Worm (Caenorhabditis elegans) whole organism, late embryonic: ENCODE measurements around the gene num-1.

Experiments
- F13H6.1 ChIP-seq: sonication (generic microtip); optimal IDR thresholded peaks from 2 replicates; lab custom pipeline; 2016; ENCODE audit warnings: missing genetic modification characterization, missing compliant biosample characterization
- K02D7.2 ChIP-seq: sonication (generic microtip); optimal IDR thresholded peaks from 2 replicates; lab custom pipeline; 2017; ENCODE audit warnings: mild to moderate bottlenecking, missing genetic modification characterization, missing compliant biosample characterization
- K09A11.1 ChIP-seq: sonication (generic microtip); optimal IDR thresholded peaks from 2 replicates; lab custom pipeline; 2017; ENCODE audit warnings: antibody characterized with exemption, mild to moderate bottlenecking, missing genetic modification characterization, missing compliant biosample characterization; ENCODE audit not compliant: insufficient read depth
- T23F11.4 ChIP-seq: fragments of 200-800 bp; sonication (Bioruptor generic); optimal IDR thresholded peaks from 2 replicates; lab custom pipeline; 2018; ENCODE audit warnings: mild to moderate bottlenecking, missing genetic modification characterization, missing compliant biosample characterization
- Y22D7AL.16 ChIP-seq: sonication (generic microtip); optimal IDR thresholded peaks from 2 replicates; lab custom pipeline; 2016; ENCODE audit warnings: missing genetic modification characterization, missing compliant biosample characterization
- ahr-1 ChIP-seq: sonication (generic microtip); optimal IDR thresholded peaks from 2 replicates; lab custom pipeline; 2016; ENCODE audit warnings: missing genetic modification characterization, missing compliant biosample characterization
- ama-1 ChIP-seq: fragments of 150-350 bp; optimal IDR thresholded peaks from 2 replicates; lab custom pipeline; 2014
- ceh-14 ChIP-seq: sonication (generic microtip); optimal IDR thresholded peaks from 2 replicates; lab custom pipeline; 2016; ENCODE audit warnings: missing genotype, missing genetic modification characterization, missing compliant biosample characterization
- ceh-18 ChIP-seq: sonication (generic microtip); optimal IDR thresholded peaks from 2 replicates; lab custom pipeline; 2016; ENCODE audit warnings: missing genetic modification characterization, missing compliant biosample characterization
- ceh-22 ChIP-seq: sonication (generic microtip); optimal IDR thresholded peaks from 2 replicates; lab custom pipeline; 2017; ENCODE audit warnings: missing biosample characterization, missing genetic modification characterization
- ceh-31 ChIP-seq: sonication (generic microtip); optimal IDR thresholded peaks from 2 replicates; lab custom pipeline; 2016; ENCODE audit warnings: missing genetic modification characterization, missing compliant biosample characterization
- ceh-45 ChIP-seq: fragments of 200-800 bp; sonication (Bioruptor generic); IDR thresholded peaks from 2 replicates; pipeline ENCODE4 v1.3.6; 2022; ENCODE audit warnings: missing genetic modification reagents, missing genetic modification characterization, missing compliant biosample characterization
- ceh-48 ChIP-seq: sonication (generic microtip); optimal IDR thresholded peaks from 2 replicates; lab custom pipeline; 2016; ENCODE audit warnings: missing genetic modification characterization, inconsistent platforms, missing compliant biosample characterization
- ceh-6 ChIP-seq: fragments of 200-800 bp; sonication (Bioruptor generic); optimal IDR thresholded peaks from 2 replicates; lab custom pipeline; 2018; ENCODE audit warnings: mild to moderate bottlenecking, missing genetic modification characterization, missing compliant biosample characterization
- che-1 ChIP-seq: sonication (generic microtip); optimal IDR thresholded peaks from 2 replicates; lab custom pipeline; 2016; ENCODE audit warnings: mild to moderate bottlenecking, missing genetic modification characterization, missing compliant biosample characterization
- dmd-4 ChIP-seq: sonication (generic microtip); optimal IDR thresholded peaks from 2 replicates; lab custom pipeline; 2016; ENCODE audit warnings: borderline replicate concordance, missing genetic modification characterization, missing compliant biosample characterization
- dve-1 ChIP-seq: sonication (generic microtip); optimal IDR thresholded peaks from 2 replicates; lab custom pipeline; 2017; ENCODE audit warnings: antibody characterized with exemption, mild to moderate bottlenecking, missing genetic modification characterization, missing compliant biosample characterization
- ets-4 ChIP-seq: sonication (generic microtip); optimal IDR thresholded peaks from 2 replicates; lab custom pipeline; 2016; ENCODE audit warnings: missing genetic modification characterization, missing compliant biosample characterization
- eyg-1 ChIP-seq: sonication (generic microtip); optimal IDR thresholded peaks from 2 replicates; lab custom pipeline; 2016; ENCODE audit warnings: missing genotype, missing genetic modification characterization, missing compliant biosample characterization
- fax-1 ChIP-seq: sonication (generic microtip); optimal IDR thresholded peaks from 2 replicates; lab custom pipeline; 2016; ENCODE audit warnings: missing genotype, missing genetic modification characterization, missing compliant biosample characterization
- fkh-10 ChIP-seq: fragments of 150-350 bp; optimal IDR thresholded peaks from 2 replicates; lab custom pipeline; 2014; ENCODE audit warnings: missing biosample characterization, missing genetic modification reagents, missing genetic modification characterization
- fkh-6 ChIP-seq: sonication (generic microtip); optimal IDR thresholded peaks from 2 replicates; lab custom pipeline; 2016; ENCODE audit warnings: missing genetic modification characterization, missing compliant biosample characterization
- gmeb-2 ChIP-seq: sonication (generic microtip); optimal IDR thresholded peaks from 2 replicates; lab custom pipeline; 2016; ENCODE audit warnings: missing genetic modification characterization, inconsistent platforms, missing compliant biosample characterization
- hlh-13 ChIP-seq: fragments of 200-800 bp; sonication (Bioruptor generic); optimal IDR thresholded peaks from 2 replicates; lab custom pipeline; 2018; ENCODE audit warnings: mild to moderate bottlenecking, missing genetic modification characterization, missing compliant biosample characterization
- hlh-30 ChIP-seq: sonication (generic microtip); optimal IDR thresholded peaks from 2 replicates; lab custom pipeline; 2017; ENCODE audit warnings: antibody characterized with exemption, missing genetic modification characterization, missing compliant biosample characterization; ENCODE audit not compliant: insufficient read depth
- hlh-6 ChIP-seq: sonication (generic microtip); optimal IDR thresholded peaks from 2 replicates; lab custom pipeline; 2016; ENCODE audit warnings: missing genotype, missing genetic modification characterization, missing compliant biosample characterization
- lim-6 ChIP-seq: sonication (generic microtip); optimal IDR thresholded peaks from 2 replicates; lab custom pipeline; 2016; ENCODE audit warnings: missing genetic modification characterization, missing compliant biosample characterization
- lin-11 ChIP-seq: fragments of 200-800 bp; sonication (Bioruptor generic); optimal IDR thresholded peaks from 2 replicates; lab custom pipeline; 2018; ENCODE audit warnings: mild to moderate bottlenecking, missing genetic modification characterization, missing compliant biosample characterization
- madf-2 ChIP-seq: sonication (generic microtip); optimal IDR thresholded peaks from 2 replicates; lab custom pipeline; 2017; ENCODE audit warnings: missing genetic modification characterization, missing compliant biosample characterization
- mec-3 ChIP-seq: sonication (generic microtip); optimal IDR thresholded peaks from 2 replicates; lab custom pipeline; 2016; ENCODE audit warnings: borderline replicate concordance, missing genetic modification characterization, missing compliant biosample characterization
- nfya-1 ChIP-seq: sonication (generic microtip); optimal IDR thresholded peaks from 2 replicates; lab custom pipeline; 2017; ENCODE audit warnings: missing genetic modification characterization, mild to moderate bottlenecking, missing compliant biosample characterization, antibody characterized with exemption, moderate library complexity
- nhr-232 ChIP-seq: sonication (generic microtip); optimal IDR thresholded peaks from 2 replicates; lab custom pipeline; 2016; ENCODE audit warnings: missing genetic modification characterization, missing compliant biosample characterization
- npax-4 ChIP-seq: sonication (generic microtip); optimal IDR thresholded peaks from 2 replicates; lab custom pipeline; 2016; ENCODE audit warnings: missing genetic modification characterization, missing compliant biosample characterization
- pat-9 ChIP-seq: fragments of 200-800 bp; sonication (Bioruptor generic); optimal IDR thresholded peaks from 2 replicates; lab custom pipeline; 2018; ENCODE audit warnings: mild to moderate bottlenecking, missing genetic modification characterization, moderate library complexity, missing compliant biosample characterization
- pha-2 ChIP-seq: sonication (generic microtip); optimal IDR thresholded peaks from 2 replicates; lab custom pipeline; 2017; ENCODE audit warnings: mild to moderate bottlenecking, missing genetic modification characterization, missing compliant biosample characterization
- pha-4 ChIP-seq: fragments of 150-350 bp; optimal IDR thresholded peaks from 2 replicates; lab custom pipeline; 2018; ENCODE audit warnings: missing biosample characterization, missing genetic modification reagents, missing genetic modification characterization
- pqm-1 ChIP-seq: sonication (generic microtip); optimal IDR thresholded peaks from 2 replicates; lab custom pipeline; 2016; ENCODE audit warnings: missing genetic modification characterization, missing compliant biosample characterization
- ref-2 ChIP-seq: sonication (generic microtip); optimal IDR thresholded peaks from 2 replicates; lab custom pipeline; 2016; ENCODE audit warnings: missing genetic modification characterization, missing compliant biosample characterization
- rnt-1 ChIP-seq: sonication (generic microtip); optimal IDR thresholded peaks from 2 replicates; lab custom pipeline; 2016; ENCODE audit warnings: missing genetic modification characterization, missing compliant biosample characterization
- sdc-2 ChIP-seq: sonication (generic microtip); optimal IDR thresholded peaks from 2 replicates; lab custom pipeline; 2016; ENCODE audit warnings: missing genotype, missing genetic modification characterization, missing compliant biosample characterization
- sox-2 ChIP-seq: fragments of 200-800 bp; sonication (Bioruptor generic); IDR thresholded peaks from 2 replicates; pipeline ENCODE4 v1.3.6; 2022; ENCODE audit warnings: missing genetic modification reagents, missing genetic modification characterization, missing compliant biosample characterization
- tbx-2 ChIP-seq: sonication (generic microtip); optimal IDR thresholded peaks from 2 replicates; lab custom pipeline; 2016; ENCODE audit warnings: missing genetic modification characterization, missing compliant biosample characterization
- ttx-3 ChIP-seq: sonication (generic microtip); optimal IDR thresholded peaks from 2 replicates; lab custom pipeline; 2016; ENCODE audit warnings: missing genetic modification reagents, missing genetic modification characterization, missing compliant biosample characterization
- unc-42 ChIP-seq: sonication (generic microtip); optimal IDR thresholded peaks from 2 replicates; lab custom pipeline; 2016; ENCODE audit warnings: missing genotype, missing genetic modification characterization, missing compliant biosample characterization
- unc-55 ChIP-seq: sonication (generic microtip); optimal IDR thresholded peaks from 2 replicates; lab custom pipeline; 2017; ENCODE audit warnings: missing biosample characterization, missing genetic modification reagents, missing genetic modification characterization
- unc-86 ChIP-seq: sonication (generic microtip); optimal IDR thresholded peaks from 2 replicates; lab custom pipeline; 2016; ENCODE audit warnings: missing genetic modification characterization, missing compliant biosample characterization
- zip-5 ChIP-seq: sonication (generic microtip); optimal IDR thresholded peaks from 2 replicates; lab custom pipeline; 2016; ENCODE audit warnings: missing genetic modification characterization, missing compliant biosample characterization
- ztf-16 ChIP-seq: sonication (generic microtip); optimal IDR thresholded peaks from 2 replicates; lab custom pipeline; 2017; ENCODE audit warnings: missing genetic modification characterization, missing compliant biosample characterization

num-1 gene

ce11 chrV:20826618-20827017 lies 3.0 kb upstream of the num-1 start:
- TF ChIP-seq ceh-6 (no peak), eyg-1 (no peak), gmeb-2 (tag; lab: Kevin White, UChicago) (no peak), F13H6.1 (tag; lab: Kevin White, UChicago) (no peak), ceh-14 (tag; lab: Kevin White, UChicago) (no peak), ztf-16 (tag; lab: Kevin White, UChicago) (no peak), pha-2 (tag; lab: Kevin White, UChicago) (no peak), dve-1 (no peak), hlh-30 (tag; lab: Kevin White, UChicago) (no peak), ref-2 (tag; lab: Kevin White, UChicago) (no peak), lin-11 (tag; lab: Kevin White, UChicago) (no peak), sox-2 (no peak), che-1 (tag; lab: Kevin White, UChicago) (no peak), ahr-1 (tag; lab: Kevin White, UChicago) (no peak), ceh-22 (tag; lab: Kevin White, UChicago) (no peak), sdc-2 (tag; lab: Kevin White, UChicago) (no peak), ceh-45 (no peak), T23F11.4 (GFP tag; lab: Kevin White, UChicago) (no peak)

ce11 chrV:20828820-20829219 lies 791 bp upstream of the num-1 start, which contains the start of gene sbt-1:
sbt-1 (minus strand) TSS chrV:20828881.
- TF ChIP-seq tbx-2 (tag; lab: Kevin White, UChicago) (peak; percentile 30), unc-55 (GFP tag; lab: Kevin White, UChicago) (peak; percentile 68), nhr-232 (no peak), lim-6 (no peak), fax-1 (tag; lab: Kevin White, UChicago) (no peak), fkh-6 (no peak), ama-1 (lab: Kevin White, UChicago) (no peak), ets-4 (tag; lab: Kevin White, UChicago) (no peak), Y22D7AL.16 (tag; lab: Kevin White, UChicago) (no peak), mec-3 (tag; lab: Kevin White, UChicago) (no peak), pat-9 (tag; lab: Kevin White, UChicago) (no peak), zip-5 (no peak), npax-4 (no peak), hlh-30 (tag; lab: Kevin White, UChicago) (peak; percentile 63), pqm-1 (tag; lab: Kevin White, UChicago) (no peak), F13H6.1 (tag; lab: Kevin White, UChicago) (no peak), ceh-22 (tag; lab: Kevin White, UChicago) (no peak), K02D7.2 (tag; lab: Kevin White, UChicago) (no peak), unc-42 (tag; lab: Kevin White, UChicago) (peak; percentile 56), ceh-48 (peak; percentile 96), dmd-4 (tag; lab: Kevin White, UChicago) (no peak), madf-2 (tag; lab: Kevin White, UChicago) (no peak), ttx-3 (no peak), rnt-1 (tag; lab: Kevin White, UChicago) (no peak), che-1 (tag; lab: Kevin White, UChicago) (no peak), ceh-45 (no peak), ceh-31 (tag; lab: Kevin White, UChicago) (peak; percentile 69), nfya-1 (tag; lab: Kevin White, UChicago) (peak; percentile 68), unc-86 (tag; lab: Kevin White, UChicago) (no peak), lin-11 (tag; lab: Kevin White, UChicago) (no peak), ceh-18 (tag; lab: Kevin White, UChicago) (peak; percentile 7), pha-4 (tag; lab: Kevin White, UChicago) (no peak), T23F11.4 (GFP tag; lab: Kevin White, UChicago) (no peak), ceh-6 (no peak), fkh-10 (no peak), dve-1 (no peak), hlh-6 (tag; lab: Kevin White, UChicago) (no peak), K09A11.1 (tag; lab: Kevin White, UChicago) (no peak), hlh-13 (no peak), pha-2 (tag; lab: Kevin White, UChicago) (no peak), eyg-1 (no peak)
